Worm (Caenorhabditis elegans) whole organism, young adult: ENCODE measurements around the gene str-155.
A peak's percentile ranks its signal among the peaks of the same experiment; 100 is the strongest.

Experiments
- B0336.3 ChIP-seq: fragments of 200-800 bp; sonication (Bioruptor generic); IDR thresholded peaks from 2 replicates; pipeline ENCODE4 v1.3.6; 2022; ENCODE audit warnings: missing genetic modification characterization, missing compliant biosample characterization
- C06A6.2 ChIP-seq: fragments of 200-800 bp; sonication (Bioruptor generic); conservative IDR thresholded peaks from 2 replicates; pipeline ENCODE4 v1.3.6; 2022; ENCODE audit warnings: missing genetic modification characterization, missing compliant biosample characterization
- F23B12.7 ChIP-seq: sonication (generic microtip); optimal IDR thresholded peaks from 2 replicates; lab custom pipeline; 2017; ENCODE audit warnings: missing genetic modification characterization, mild to moderate bottlenecking, missing compliant biosample characterization, antibody characterized with exemption, moderate library complexity; ENCODE audit not compliant: insufficient read depth
- F52B5.7 ChIP-seq: sonication (generic microtip); optimal IDR thresholded peaks from 2 replicates; lab custom pipeline; 2016; ENCODE audit warnings: mild to moderate bottlenecking, missing genetic modification characterization, missing compliant biosample characterization
- F57A8.1 ChIP-seq: fragments of 200-800 bp; sonication (Bioruptor generic); optimal IDR thresholded peaks from 2 replicates; lab custom pipeline; 2018; ENCODE audit warnings: mild to moderate bottlenecking, missing genetic modification characterization, moderate library complexity, missing compliant biosample characterization
- K11D2.4 ChIP-seq: fragments of 200-800 bp; sonication (Bioruptor generic); IDR thresholded peaks from 2 replicates; pipeline ENCODE4 v1.3.6; 2022; ENCODE audit warnings: missing genetic modification reagents, missing genetic modification characterization, missing compliant biosample characterization
- T07F8.4 ChIP-seq: sonication (generic microtip); optimal IDR thresholded peaks from 2 replicates; lab custom pipeline; 2016; ENCODE audit warnings: mild to moderate bottlenecking, missing genetic modification characterization, moderate library complexity, missing compliant biosample characterization
- T26A5.8 ChIP-seq: sonication (generic microtip); optimal IDR thresholded peaks from 2 replicates; lab custom pipeline; 2016; ENCODE audit warnings: missing genetic modification characterization, missing compliant biosample characterization
- Y79H2A.3 ChIP-seq: fragments of 200-800 bp; sonication (Bioruptor generic); conservative IDR thresholded peaks from 2 replicates; pipeline ENCODE4 v1.3.6; 2022; ENCODE audit warnings: missing genetic modification reagents, missing genetic modification characterization, missing compliant biosample characterization
- akir-1 ChIP-seq: fragments of 200-800 bp; sonication (Bioruptor generic); optimal IDR thresholded peaks from 2 replicates; lab custom pipeline; 2018; ENCODE audit warnings: mild to moderate bottlenecking, missing genetic modification characterization, moderate library complexity, missing compliant biosample characterization
- aptf-2 ChIP-seq: fragments of 200-800 bp; sonication (Bioruptor generic); conservative IDR thresholded peaks from 2 replicates; pipeline ENCODE4 v1.3.6; 2022; ENCODE audit warnings: missing genetic modification reagents, missing genetic modification characterization, missing compliant biosample characterization
- bed-1 ChIP-seq: fragments of 200-800 bp; sonication (Bioruptor generic); IDR thresholded peaks from 2 replicates; pipeline ENCODE4 v1.3.6; 2022; ENCODE audit warnings: missing genetic modification reagents, missing genetic modification characterization, missing compliant biosample characterization
- ccch-3 ChIP-seq: fragments of 200-800 bp; sonication (Bioruptor generic); optimal IDR thresholded peaks from 2 replicates; lab custom pipeline; 2018; ENCODE audit warnings: mild to moderate bottlenecking, missing genetic modification characterization, missing compliant biosample characterization
- ceh-58 ChIP-seq: fragments of 200-800 bp; sonication (Bioruptor generic); IDR thresholded peaks from 2 replicates; pipeline ENCODE4 v1.3.6; 2022; ENCODE audit warnings: missing genetic modification characterization, missing compliant biosample characterization
- chd-7 ChIP-seq: sonication (generic microtip); optimal IDR thresholded peaks from 2 replicates; lab custom pipeline; 2016; ENCODE audit warnings: mild to moderate bottlenecking, missing genetic modification characterization, moderate library complexity, missing compliant biosample characterization
- die-1 ChIP-seq: sonication (generic microtip); optimal IDR thresholded peaks from 2 replicates; lab custom pipeline; 2016; ENCODE audit warnings: missing genotype, mild to moderate bottlenecking, missing genetic modification characterization, missing compliant biosample characterization
- dpl-1 ChIP-seq: fragments of 150-350 bp; optimal IDR thresholded peaks from 2 replicates; lab custom pipeline; 2014; ENCODE audit warnings: missing biosample characterization, missing genetic modification reagents, missing genetic modification characterization
- efl-1 ChIP-seq: fragments of 150-350 bp; optimal IDR thresholded peaks from 2 replicates; lab custom pipeline; 2014; ENCODE audit warnings: missing biosample characterization, missing genetic modification reagents, missing genetic modification characterization
- egrh-3 ChIP-seq: fragments of 200-800 bp; sonication (Bioruptor generic); IDR thresholded peaks from 2 replicates; pipeline ENCODE4 v1.3.6; 2022; ENCODE audit warnings: missing genetic modification reagents, missing genetic modification characterization, missing compliant biosample characterization
- hmg-1.2 ChIP-seq: fragments of 200-800 bp; sonication (Bioruptor generic); IDR thresholded peaks from 2 replicates; pipeline ENCODE4 v1.3.6; 2022; ENCODE audit warnings: missing genetic modification reagents, missing genetic modification characterization, missing compliant biosample characterization
- hsf-1 ChIP-seq: fragments of 200-800 bp; sonication (Bioruptor generic); IDR thresholded peaks from 2 replicates; pipeline ENCODE4 v1.3.6; 2022; ENCODE audit warnings: missing genetic modification reagents, missing genetic modification characterization, missing compliant biosample characterization
- lin-26 ChIP-seq: fragments of 200-800 bp; sonication (Bioruptor generic); IDR thresholded peaks from 2 replicates; pipeline ENCODE4 v1.3.6; 2022; ENCODE audit warnings: missing genetic modification reagents, missing genetic modification characterization, missing compliant biosample characterization
- lin-35 ChIP-seq, 3 experiments: fragments of 150-350 bp in 2 of 3; sonication (generic microtip) in 1 of 3; optimal IDR thresholded peaks; 2 replicates each; lab custom pipeline; 2014 to 2018; ENCODE audit warnings: missing biosample characterization in 3 of 3, missing genetic modification characterization in 3 of 3, missing genetic modification reagents in 3 of 3
- lin-40 ChIP-seq: sonication (generic microtip); optimal IDR thresholded peaks from 2 replicates; lab custom pipeline; 2016; ENCODE audit warnings: missing genetic modification characterization, mild to moderate bottlenecking, missing compliant biosample characterization, missing genotype, missing genetic modification reagents
- madf-6 ChIP-seq: fragments of 200-800 bp; sonication (Bioruptor generic); IDR thresholded peaks from 2 replicates; pipeline ENCODE4 v1.3.6; 2022; ENCODE audit warnings: missing genetic modification reagents, missing genetic modification characterization, missing compliant biosample characterization
- madf-8 ChIP-seq: fragments of 200-800 bp; sonication (Bioruptor generic); conservative IDR thresholded peaks from 2 replicates; pipeline ENCODE4 v1.3.6; 2022; ENCODE audit warnings: missing genetic modification reagents, missing genetic modification characterization, missing compliant biosample characterization
- mcd-1 ChIP-seq: fragments of 200-800 bp; sonication (Bioruptor generic); IDR thresholded peaks from 2 replicates; pipeline ENCODE4 v1.3.6; 2022; ENCODE audit warnings: missing genetic modification reagents, missing genetic modification characterization, missing compliant biosample characterization
- mes-4 ChIP-seq: sonication (generic microtip); optimal IDR thresholded peaks from 2 replicates; lab custom pipeline; 2016; ENCODE audit warnings: missing genotype, missing genetic modification characterization, missing compliant biosample characterization
- nhr-120 ChIP-seq: fragments of 200-800 bp; sonication (Bioruptor generic); IDR thresholded peaks from 2 replicates; pipeline ENCODE4 v1.3.6; 2022; ENCODE audit warnings: missing genetic modification characterization, missing compliant biosample characterization
- repo-1 ChIP-seq: sonication (generic microtip); optimal IDR thresholded peaks from 2 replicates; lab custom pipeline; 2017; ENCODE audit warnings: mild to moderate bottlenecking, missing genetic modification characterization, missing compliant biosample characterization
- rpc-1 ChIP-seq, 2 experiments: fragments of 150-350 bp in 1 of 2; sonication (generic microtip) in 1 of 2; optimal IDR thresholded peaks; 2 replicates each; lab custom pipeline; 2014 to 2018; ENCODE audit warnings: missing biosample characterization in 1 of 2, missing genetic modification characterization in 1 of 2, missing genetic modification reagents in 1 of 2, missing genotype in 1 of 2
- snpc-1.3 ChIP-seq: sonication (generic microtip); optimal IDR thresholded peaks from 2 replicates; lab custom pipeline; 2017; ENCODE audit warnings: missing genetic modification characterization, mild to moderate bottlenecking, missing compliant biosample characterization, antibody characterized with exemption, moderate library complexity, missing genotype, missing genetic modification reagents; ENCODE audit not compliant: insufficient read depth
- unc-62 ChIP-seq: fragments of 150-350 bp; optimal IDR thresholded peaks from 2 replicates; lab custom pipeline; 2014; ENCODE audit warnings: missing biosample characterization, missing genetic modification reagents, missing genetic modification characterization
- xnd-1 ChIP-seq: sonication (generic microtip); optimal IDR thresholded peaks from 2 replicates; lab custom pipeline; 2016; ENCODE audit warnings: missing genotype, missing genetic modification reagents, missing genetic modification characterization, missing compliant biosample characterization

str-155 gene

ce11 chrIV:4890543-4890942 is 25.2 kb upstream of the str-155 start, which contains the start of gene T08B6.9:
Gene T08B6.9 (plus strand): TSS chrIV:4890843.
- TF ChIP-seq lin-26 (GFP tag; lab: Robert Waterston, UW), result no peak
- TF ChIP-seq die-1 (tag; lab: Kevin White, UChicago), result no peak
- TF ChIP-seq rpc-1 (optimal IDR thresholded peaks at IDR 0.05; lab: Kevin White, UChicago), result no peak
- no peak for TF ChIP-seq rpc-1 (tag; optimal IDR thresholded peaks at IDR 0.05; lab: Kevin White, UChicago)
- TF ChIP-seq lin-40, result no peak

ce11 chrIV:4897707-4898106 is 18.1 kb upstream of the str-155 start:
- TF ChIP-seq hsf-1, result peak; percentile 95
- TF ChIP-seq, all 124 proteins: peak for 1; not testable (repeated sequence) for 123

- peak; percentile 92 for TF ChIP-seq hsf-1
These were observed 17.6 kb upstream of the str-155 start for ce11 chrIV:4898157-4898556.

- TF ChIP-seq rpc-1 (optimal IDR thresholded peaks at IDR 0.05; lab: Kevin White, UChicago) (no peak), rpc-1 (tag; optimal IDR thresholded peaks at IDR 0.05; lab: Kevin White, UChicago) (no peak), dpl-1 (GFP tag; lab: Kevin White, UChicago) (no peak), Y79H2A.3 (GFP tag; lab: Robert Waterston, UW) (no peak), mes-4 (tag; lab: Kevin White, UChicago) (no peak), B0336.3 (no peak), hmg-1.2 (GFP tag; lab: Robert Waterston, UW) (no peak), lin-35 (GFP tag; optimal IDR thresholded peaks at IDR 0.05; lab: Kevin White, UChicago) (no peak), snpc-1.3 (tag; lab: Kevin White, UChicago) (no peak), madf-8 (GFP tag; lab: Robert Waterston, UW) (no peak), K11D2.4 (GFP tag; lab: Robert Waterston, UW) (no peak), die-1 (tag; lab: Kevin White, UChicago) (no peak), T07F8.4 (tag; lab: Kevin White, UChicago) (no peak), F52B5.7 (tag; lab: Kevin White, UChicago) (no peak), F23B12.7 (tag; lab: Kevin White, UChicago) (no peak), bed-1 (GFP tag; lab: Robert Waterston, UW) (no peak), F57A8.1 (GFP tag; lab: Kevin White, UChicago) (no peak)
These were observed 11.8 kb upstream of the str-155 start, which contains the start of gene str-161 for ce11 chrIV:4903961-4904360. Gene str-161 (minus strand): TSS chrIV:4904061.

ce11 chrIV:4905645-4906135 is 10.1 kb upstream of the str-155 start, which contains the start of gene T08B6.4:
Gene T08B6.4 (plus strand): TSS chrIV:4905695.
- TF ChIP-seq ceh-58 (GFP tag; lab: Robert Waterston, UW) (no peak), akir-1 (GFP tag; lab: Kevin White, UChicago) (no peak), mcd-1 (no peak), B0336.3 (no peak), T26A5.8 (no peak), ccch-3 (GFP tag; lab: Kevin White, UChicago) (no peak), efl-1 (no peak), C06A6.2 (GFP tag; lab: Robert Waterston, UW) (no peak), repo-1 (tag; lab: Kevin White, UChicago) (no peak), aptf-2 (GFP tag; lab: Robert Waterston, UW) (no peak), egrh-3 (GFP tag; lab: Robert Waterston, UW) (no peak), F52B5.7 (tag; lab: Kevin White, UChicago) (no peak), unc-62 (no peak), lin-40 (no peak), madf-6 (GFP tag; lab: Robert Waterston, UW) (no peak), nhr-120 (GFP tag; lab: Robert Waterston, UW) (no peak), xnd-1 (tag; lab: Kevin White, UChicago) (no peak), chd-7 (tag; lab: Kevin White, UChicago) (no peak)
